Worm (Caenorhabditis elegans) whole organism, L4 larva: ENCODE results near the gene R10E9.2.

Experiments
- D1046.2 ChIP-seq: fragments of 200-800 bp; sonication (Bioruptor generic); IDR thresholded peaks from 2 replicates; pipeline ENCODE4 v1.3.6; 2022; ENCODE audit warnings: missing genetic modification characterization, missing compliant biosample characterization
- F26F4.8 ChIP-seq: fragments of 200-800 bp; sonication (Bioruptor generic); conservative IDR thresholded peaks from 2 replicates; pipeline ENCODE4 v1.3.6; 2022; ENCODE audit warnings: missing genetic modification characterization, missing compliant biosample characterization
- F37D6.2 ChIP-seq: sonication (generic microtip); optimal IDR thresholded peaks from 2 replicates; lab custom pipeline; 2016; ENCODE audit warnings: mild to moderate bottlenecking, missing genetic modification characterization, missing compliant biosample characterization
- R02D3.7 ChIP-seq: fragments of 150-350 bp; sonication (generic microtip); optimal IDR thresholded peaks from 3 replicates; lab custom pipeline; 2014; ENCODE audit warnings: missing biosample characterization, missing genetic modification characterization
- ZK546.5 ChIP-seq, 2 experiments: sonication (generic microtip); optimal IDR thresholded peaks; 2 replicates each; lab custom pipeline; 2017; ENCODE audit warnings: missing biosample characterization in 2 of 2, missing genetic modification characterization in 2 of 2
- attf-4 ChIP-seq: sonication (generic microtip); optimal IDR thresholded peaks from 3 replicates; lab custom pipeline; 2017; ENCODE audit warnings: missing biosample characterization, missing genetic modification characterization
- ceh-62 ChIP-seq: sonication (generic microtip); optimal IDR thresholded peaks from 2 replicates; lab custom pipeline; 2017; ENCODE audit warnings: missing biosample characterization, missing genetic modification characterization
- ceh-82 ChIP-seq: sonication (generic microtip); optimal IDR thresholded peaks from 2 replicates; lab custom pipeline; 2017; ENCODE audit warnings: missing biosample characterization, missing genetic modification characterization
- ces-1 ChIP-seq: fragments of 150-350 bp; sonication (generic microtip); optimal IDR thresholded peaks from 4 replicates; lab custom pipeline; 2014; ENCODE audit warnings: missing biosample characterization, missing genetic modification reagents, missing genetic modification characterization
- daf-16 ChIP-seq, 3 experiments: sonication (generic microtip); optimal IDR thresholded peaks; 2 replicates each; lab custom pipeline; 2016 to 2017; ENCODE audit warnings: missing genetic modification characterization in 3 of 3, missing genetic modification reagents in 3 of 3, mild to moderate bottlenecking in 2 of 3, missing compliant biosample characterization in 2 of 3, missing biosample characterization in 1 of 3, moderate library complexity in 1 of 3
- dmd-6 ChIP-seq: fragments of 200-800 bp; sonication (Bioruptor generic); IDR thresholded peaks from 2 replicates; pipeline ENCODE4 v1.3.6; 2022; ENCODE audit warnings: missing genetic modification reagents, missing genetic modification characterization, missing compliant biosample characterization
- dpl-1 ChIP-seq: fragments of 150-350 bp; optimal IDR thresholded peaks from 2 replicates; lab custom pipeline; 2014; ENCODE audit warnings: missing biosample characterization, missing genetic modification reagents, missing genetic modification characterization
- egl-27 ChIP-seq: sonication (generic microtip); optimal IDR thresholded peaks from 3 replicates; lab custom pipeline; 2017; ENCODE audit warnings: missing biosample characterization, missing genetic modification reagents, missing genetic modification characterization
- egl-43 ChIP-seq: fragments of 200-800 bp; sonication (Bioruptor generic); IDR thresholded peaks from 2 replicates; pipeline ENCODE4 v1.3.6; 2022; ENCODE audit warnings: missing genetic modification reagents, missing genetic modification characterization, missing compliant biosample characterization
- fkh-10 ChIP-seq: fragments of 150-350 bp; optimal IDR thresholded peaks from 2 replicates; lab custom pipeline; 2014; ENCODE audit warnings: missing biosample characterization, missing genetic modification reagents, missing genetic modification characterization
- gei-8 ChIP-seq: fragments of 200-800 bp; sonication (Bioruptor generic); optimal IDR thresholded peaks from 2 replicates; lab custom pipeline; 2018; ENCODE audit warnings: mild to moderate bottlenecking, missing genetic modification characterization, missing compliant biosample characterization
- hlh-30 ChIP-seq: sonication (generic microtip); optimal IDR thresholded peaks from 2 replicates; lab custom pipeline; 2017; ENCODE audit warnings: antibody characterized with exemption, mild to moderate bottlenecking, missing genetic modification characterization, missing compliant biosample characterization; ENCODE audit not compliant: insufficient read depth
- lin-1 ChIP-seq: fragments of 200-800 bp; sonication (Bioruptor generic); IDR thresholded peaks from 2 replicates; pipeline ENCODE4 v1.3.6; 2022; ENCODE audit warnings: missing genetic modification reagents, missing genetic modification characterization, missing compliant biosample characterization
- lin-15B ChIP-seq: fragments of 150-350 bp; sonication (generic microtip); optimal IDR thresholded peaks from 3 replicates; lab custom pipeline; 2014; ENCODE audit warnings: missing biosample characterization, missing genetic modification characterization
- lin-29 ChIP-seq: fragments of 200-800 bp; sonication (Bioruptor generic); IDR thresholded peaks from 2 replicates; pipeline ENCODE4 v1.3.6; 2022; ENCODE audit warnings: missing genetic modification reagents, missing genetic modification characterization, missing compliant biosample characterization
- lir-3 ChIP-seq: sonication (generic microtip); optimal IDR thresholded peaks from 2 replicates; lab custom pipeline; 2016; ENCODE audit warnings: mild to moderate bottlenecking, missing genetic modification characterization, missing compliant biosample characterization
- mxl-2 ChIP-seq: fragments of 200-800 bp; sonication (Bioruptor generic); conservative IDR thresholded peaks from 2 replicates; pipeline ENCODE4 v1.3.6; 2022; ENCODE audit warnings: missing genetic modification reagents, missing genetic modification characterization, missing compliant biosample characterization
- mxl-3 ChIP-seq: fragments of 200-800 bp; sonication (Bioruptor generic); optimal IDR thresholded peaks from 2 replicates; lab custom pipeline; 2018; ENCODE audit warnings: mild to moderate bottlenecking, missing genetic modification characterization, missing compliant biosample characterization
- nhr-102 ChIP-seq: sonication (generic microtip); optimal IDR thresholded peaks from 2 replicates; lab custom pipeline; 2016; ENCODE audit warnings: mild to moderate bottlenecking, missing genetic modification characterization, moderate library complexity, missing compliant biosample characterization
- nhr-11 ChIP-seq: fragments of 150-350 bp; optimal IDR thresholded peaks from 2 replicates; lab custom pipeline; 2014; ENCODE audit warnings: missing biosample characterization, missing genetic modification characterization
- nhr-42 ChIP-seq: fragments of 200-800 bp; sonication (Bioruptor generic); IDR thresholded peaks from 2 replicates; pipeline ENCODE4 v1.3.6; 2022; ENCODE audit warnings: missing genetic modification characterization, missing compliant biosample characterization
- nhr-76 ChIP-seq: fragments of 150-350 bp; optimal IDR thresholded peaks from 2 replicates; lab custom pipeline; 2014; ENCODE audit warnings: missing biosample characterization, missing genetic modification characterization
- pha-4 ChIP-seq, 2 experiments: fragments of 150-350 bp in 1 of 2; fragments of 200-800 bp in 1 of 2; sonication (Bioruptor generic) in 1 of 2; IDR thresholded peaks in 1 of 2; optimal IDR thresholded peaks in 1 of 2; 2 replicates each; pipeline versions ENCODE4 v1.3.6 to Lab custom; 2014 to 2022; ENCODE audit warnings: missing genetic modification characterization in 2 of 2, missing genetic modification reagents in 2 of 2, missing biosample characterization in 1 of 2, missing compliant biosample characterization in 1 of 2
- set-16 ChIP-seq: fragments of 200-800 bp; sonication (Bioruptor generic); IDR thresholded peaks from 2 replicates; pipeline ENCODE4 v1.3.6; 2022; ENCODE audit warnings: missing genetic modification reagents, missing genetic modification characterization, missing compliant biosample characterization
- snpc-1.2 ChIP-seq: fragments of 200-800 bp; sonication (Bioruptor generic); IDR thresholded peaks from 2 replicates; pipeline ENCODE4 v1.3.6; 2022; ENCODE audit warnings: missing genetic modification reagents, missing genetic modification characterization, missing compliant biosample characterization
- snpc-4 ChIP-seq: fragments of 150-350 bp; optimal IDR thresholded peaks from 2 replicates; lab custom pipeline; 2014; ENCODE audit warnings: missing biosample characterization, missing genetic modification characterization
- unc-62 ChIP-seq, 3 experiments: fragments of 150-350 bp in 1 of 3; sonication (generic microtip); optimal IDR thresholded peaks in 2 of 3; peaks in 1 of 3; 1 replicate in 1 of 3; 2 replicates in 2 of 3; lab custom pipeline; 2014 to 2017; ENCODE audit warnings: missing biosample characterization in 3 of 3, missing genetic modification characterization in 3 of 3, missing genetic modification reagents in 3 of 3, missing genotype in 1 of 3
- zfp-2 ChIP-seq: sonication (generic microtip); optimal IDR thresholded peaks from 2 replicates; lab custom pipeline; 2016; ENCODE audit warnings: mild to moderate bottlenecking, missing genetic modification characterization, missing compliant biosample characterization
- zfp-3 ChIP-seq: fragments of 200-800 bp; sonication (Bioruptor generic); conservative IDR thresholded peaks from 2 replicates; pipeline ENCODE4 v1.3.6; 2022; ENCODE audit warnings: missing genetic modification reagents, missing genetic modification characterization, missing compliant biosample characterization
- ztf-11 ChIP-seq: fragments of 150-350 bp; optimal IDR thresholded peaks from 2 replicates; lab custom pipeline; 2014; ENCODE audit warnings: missing biosample characterization, missing genetic modification characterization
- ztf-7 ChIP-seq: fragments of 150-350 bp; optimal IDR thresholded peaks from 2 replicates; lab custom pipeline; 2014; ENCODE audit warnings: missing biosample characterization, missing genetic modification characterization

R10E9.2 gene

DNA sequence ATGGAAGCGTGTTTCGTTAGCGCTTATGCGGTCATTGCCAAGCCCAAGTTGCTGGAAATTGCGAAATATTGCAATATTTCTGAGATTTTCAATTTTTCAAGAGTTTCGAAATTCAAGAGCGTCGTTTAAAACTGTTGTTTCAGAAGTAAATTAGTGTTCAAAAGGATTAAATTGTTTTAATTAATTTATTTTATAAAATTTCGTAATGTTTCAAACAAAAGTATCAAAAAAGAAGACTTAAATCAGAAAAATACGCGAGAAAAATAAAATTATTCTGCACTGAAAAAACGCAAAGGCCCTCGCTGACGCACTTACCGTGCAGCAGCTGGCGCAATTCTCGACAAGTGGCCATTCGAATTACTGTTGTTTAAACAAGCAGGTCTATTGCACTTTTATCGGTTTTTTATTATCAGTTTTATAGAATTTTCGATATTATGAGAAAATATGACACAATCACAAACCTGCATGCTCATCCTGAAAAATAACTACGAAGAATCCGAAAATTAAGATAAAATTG, 40.0 kb upstream of the R10E9.2 start, which contains the start of gene tif-1A (continued):
- peak; percentile 88 for TF ChIP-seq dmd-6 (GFP tag; lab: Robert Waterston, UW)
- no peak for TF ChIP-seq lin-29
- TF ChIP-seq attf-4: no peak

DNA sequence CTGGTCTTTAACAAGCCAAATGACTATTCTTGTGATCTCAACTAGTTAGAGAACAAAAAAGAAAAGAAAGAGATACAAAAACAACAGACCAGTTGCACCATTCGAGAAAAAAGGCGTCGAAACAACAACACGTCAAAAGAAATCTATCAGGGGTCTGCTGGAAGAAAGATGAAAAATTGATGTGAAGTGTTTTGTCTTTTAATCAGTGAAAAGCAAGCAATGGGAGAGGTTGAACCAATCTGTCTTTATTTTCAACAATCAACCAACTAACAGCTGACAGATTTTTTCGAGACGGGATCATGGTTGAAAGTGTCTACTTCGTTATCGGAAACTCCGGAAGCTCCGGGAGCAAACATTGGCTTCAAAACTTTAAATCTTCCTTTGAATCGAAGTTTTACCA, 30.3 kb upstream of the R10E9.2 start:
- TF ChIP-seq daf-16 (GFP tag; optimal IDR thresholded peaks at IDR 0.05; lab: Kevin White, UChicago) (peak in 1 of 2 experiments; percentile 72), daf-16 (tag; optimal IDR thresholded peaks at IDR 0.05; lab: Kevin White, UChicago) (no peak), nhr-76 (tag; lab: Kevin White, UChicago) (no peak)

DNA sequence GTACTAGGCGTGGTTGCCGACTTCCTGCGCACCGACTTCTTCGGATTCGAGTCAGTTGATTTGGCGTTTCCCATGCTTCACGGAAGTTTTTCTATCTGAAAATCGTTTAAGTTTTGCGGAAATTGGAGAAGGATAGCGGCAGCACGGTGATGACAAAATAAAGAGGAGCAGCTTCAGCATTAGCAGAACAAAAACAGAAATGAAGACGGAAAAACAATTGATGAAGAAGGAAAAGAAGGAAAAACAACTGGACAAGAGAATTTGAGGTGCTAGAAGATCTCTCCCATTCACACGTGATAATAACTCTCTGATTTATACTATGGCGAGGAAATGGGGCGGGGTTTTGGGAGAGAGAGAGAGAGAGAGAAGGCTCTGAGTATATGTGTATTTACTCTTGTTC, 28.0 kb upstream of the R10E9.2 start, which contains the start of gene glb-11:
glb-11 (minus strand) TSS at position 101 of the 400 bp plus-strand sequence.
- no peak for TF ChIP-seq snpc-4 (tag; lab: Kevin White, UChicago)
- peak in 1 of 2 experiments; percentile 19 for TF ChIP-seq unc-62 (GFP tag; optimal IDR thresholded peaks at IDR 0.05 in 1 of 2; lab: Kevin White, UChicago)
- TF ChIP-seq unc-62 (tag; optimal IDR thresholded peaks at IDR 0.05; lab: Kevin White, UChicago): no peak
- peak in 1 of 2 experiments; percentile 54 for TF ChIP-seq daf-16 (GFP tag; optimal IDR thresholded peaks at IDR 0.05; lab: Kevin White, UChicago)
- no peak for TF ChIP-seq daf-16 (tag; optimal IDR thresholded peaks at IDR 0.05; lab: Kevin White, UChicago)

ce11 chrIII:3991362-3991761, 27.2 kb upstream of the R10E9.2 start:
- TF ChIP-seq lir-3 (tag; lab: Kevin White, UChicago) (no peak), zfp-3 (GFP tag; lab: Robert Waterston, UW) (no peak), gei-8 (GFP tag; lab: Kevin White, UChicago) (no peak), ces-1 (GFP tag; lab: Kevin White, UChicago) (no peak), ztf-7 (tag; lab: Kevin White, UChicago) (no peak), ZK546.5 (tag; optimal IDR thresholded peaks at IDR 0.05; lab: Kevin White, UChicago) (no peak), mxl-3 (GFP tag; lab: Kevin White, UChicago) (no peak), ztf-11 (tag; lab: Kevin White, UChicago) (no peak), ceh-82 (tag; lab: Kevin White, UChicago) (no peak), hlh-30 (tag; lab: Kevin White, UChicago) (no peak), egl-27 (tag; lab: Kevin White, UChicago) (no peak)

DNA sequence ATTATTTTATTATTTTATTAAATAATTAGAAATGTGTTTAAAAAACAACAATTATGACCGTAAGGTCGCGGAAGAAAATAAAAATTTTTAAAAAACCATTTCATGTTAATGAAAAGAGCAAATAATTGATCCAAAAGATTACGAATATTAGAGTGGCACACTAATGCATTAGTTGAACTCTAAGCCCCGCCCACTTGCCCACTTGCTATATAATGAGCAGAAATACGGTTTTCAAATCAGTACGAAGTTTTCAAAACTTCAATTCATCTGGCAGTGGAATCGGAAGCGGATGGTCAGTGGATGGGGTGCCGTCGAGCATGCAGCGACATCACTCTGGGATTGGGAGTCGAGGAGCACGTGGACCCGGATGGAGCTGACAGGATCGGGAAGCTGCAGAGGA, 23.6 kb upstream of the R10E9.2 start, which contains the start of gene C36E8.6:
C36E8.6 (plus strand) TSS at position 301 of the 400 bp plus-strand sequence.
- TF ChIP-seq nhr-11 (no peak), set-16 (GFP tag; lab: Robert Waterston, UW) (peak; percentile 39; the same call in 1 of the 2 replicates)

- TF ChIP-seq attf-4 (no peak), zfp-2 (tag; lab: Kevin White, UChicago) (no peak), dpl-1 (GFP tag; lab: Kevin White, UChicago) (no peak), nhr-42 (GFP tag; lab: Robert Waterston, UW) (no peak), unc-62 (GFP tag; optimal IDR thresholded peaks at IDR 0.05 in 1 of 2; lab: Kevin White, UChicago) (peak in 1 of 2 experiments; percentile 93), unc-62 (tag; optimal IDR thresholded peaks at IDR 0.05; lab: Kevin White, UChicago) (no peak), lin-15B (no peak), fkh-10 (GFP tag; lab: Kevin White, UChicago) (no peak)
- TF ChIP-seq, all 104 proteins: peak for 1
These were observed 22.2 kb upstream of the R10E9.2 start, which contains the start of gene Y1A5A.1 for ce11 chrIII:3986368-3986767. TSS of gene Y1A5A.1 (minus strand) at chrIII:3986661.

DNA sequence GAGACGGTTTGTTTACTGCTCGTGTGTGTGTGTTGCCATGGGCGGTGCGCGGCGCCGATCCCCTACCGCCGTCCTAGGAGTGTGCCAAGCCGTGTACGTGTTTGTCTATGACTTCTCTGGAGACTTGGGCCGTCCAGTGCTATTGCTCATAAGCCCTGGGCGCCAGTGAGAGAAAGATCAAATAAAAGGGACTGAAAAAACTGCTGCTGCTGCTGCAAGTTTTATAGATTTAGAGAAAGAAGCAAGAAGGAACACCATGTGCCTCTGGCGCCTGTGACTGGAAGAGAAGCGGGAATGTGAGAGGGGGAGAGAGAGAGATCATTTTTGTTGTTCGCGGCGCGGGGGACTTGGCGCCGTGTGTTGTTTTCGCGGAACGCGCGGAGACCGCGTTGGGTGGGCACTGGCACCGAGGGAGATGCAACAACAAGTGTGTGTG, 19.9 kb upstream of the R10E9.2 start:
- TF ChIP-seq pha-4 (GFP tag; IDR thresholded peaks at IDR 0.05; lab: Robert Waterston, UW): peak; percentile 55; the same call in 1 of the 2 replicates
- TF ChIP-seq pha-4 (tag; optimal IDR thresholded peaks at IDR 0.05; lab: Kevin White, UChicago): no peak
- no peak for TF ChIP-seq snpc-1.2 (GFP tag; lab: Robert Waterston, UW)
- no peak for TF ChIP-seq mxl-2 (GFP tag; lab: Robert Waterston, UW)
- 0 out of 2 replicates have a peak, but pooled peaks have one; percentile 27 for TF ChIP-seq egl-43
- TF ChIP-seq lin-1 (GFP tag; lab: Robert Waterston, UW): no peak
- TF ChIP-seq ztf-7 (tag; lab: Kevin White, UChicago): no peak
- no peak for TF ChIP-seq F26F4.8
- TF ChIP-seq D1046.2 (GFP tag; lab: Robert Waterston, UW): no peak
- no peak for TF ChIP-seq zfp-3 (GFP tag; lab: Robert Waterston, UW)
- no peak for TF ChIP-seq ceh-62 (tag; lab: Kevin White, UChicago)
- no peak for TF ChIP-seq R02D3.7
- peak in 1 of 2 experiments; percentile 94 for TF ChIP-seq daf-16 (GFP tag; optimal IDR thresholded peaks at IDR 0.05; lab: Kevin White, UChicago)
- no peak for TF ChIP-seq daf-16 (tag; optimal IDR thresholded peaks at IDR 0.05; lab: Kevin White, UChicago)
- peak; percentile 75 for TF ChIP-seq mxl-3 (GFP tag; lab: Kevin White, UChicago)
- peak; percentile 31 for TF ChIP-seq F37D6.2 (tag; lab: Kevin White, UChicago)
- TF ChIP-seq nhr-102 (tag; lab: Kevin White, UChicago): no peak
